Worm (Caenorhabditis elegans): ENCODE results near the gene F31E3.6.

DNA sequence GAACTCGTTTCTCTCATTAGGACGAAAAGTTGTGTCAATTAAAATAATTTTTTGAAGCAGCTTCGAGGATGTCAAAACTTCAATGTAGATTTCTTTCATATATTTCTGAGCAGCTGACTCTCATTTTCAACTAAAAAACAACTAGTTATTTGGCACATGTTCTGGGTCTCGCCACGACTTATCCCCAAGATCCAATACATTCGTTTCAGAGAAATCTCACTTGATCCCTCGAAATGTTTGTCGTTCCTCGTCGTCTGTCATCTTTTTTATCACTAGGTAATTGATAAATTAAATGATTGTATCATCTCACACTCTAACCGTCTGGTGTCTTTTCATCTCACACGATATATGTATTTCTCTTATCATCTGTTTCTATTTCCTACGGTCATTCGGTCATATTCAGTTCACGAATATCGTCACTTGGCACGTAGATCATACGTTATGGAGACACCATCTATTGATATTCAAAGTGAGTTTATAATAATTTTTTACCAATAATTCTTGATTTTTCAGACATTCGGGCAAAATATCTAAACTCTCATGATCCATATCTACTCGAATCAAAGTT is 19.9 kb upstream of the F31E3.6 start, which contains the start of the genes rpn-6.1 and F57B9.1:
- TF ChIP-seq lin-13 (GFP tag; optimal IDR thresholded peaks at IDR 0.05) (no peak), nhr-77 (tag; optimal IDR thresholded peaks at IDR 0.05) (no peak), ama-1 (optimal IDR thresholded peaks at IDR 0.05) (no peak), unc-62 (GFP tag; optimal IDR thresholded peaks at IDR 0.05) (no peak), nhr-6 (tag; optimal IDR thresholded peaks at IDR 0.05) (no peak), ceh-82 (tag; optimal IDR thresholded peaks at IDR 0.05) (no peak), snpc-4 (tag; optimal IDR thresholded peaks at IDR 0.05) (no peak), unc-55 (GFP tag; optimal IDR thresholded peaks at IDR 0.05) (no peak), blmp-1 (tag; optimal IDR thresholded peaks at IDR 0.05; ENCODE audit: insufficient read depth) (no peak), sem-4 (tag; optimal IDR thresholded peaks at IDR 0.05) (no peak), lsy-2 (tag; optimal IDR thresholded peaks at IDR 0.05) (peak in 1 of 2 experiments; percentile 62), mdl-1 (tag; optimal IDR thresholded peaks at IDR 0.05) (no peak), nhr-237 (tag; optimal IDR thresholded peaks at IDR 0.05) (no peak), crh-2 (tag; optimal IDR thresholded peaks at IDR 0.05) (peak; percentile 21)

Measured in whole organism, L2 larva.